Worm (Caenorhabditis elegans) whole organism, early embryonic: ENCODE data around the gene C53B4.3.

ENCODE experiments used
- F13C5.2 ChIP-seq: sonication (generic microtip); optimal IDR thresholded peaks from 2 replicates; lab custom pipeline; 2017; ENCODE audit warnings: mild to moderate bottlenecking, missing genetic modification characterization, inconsistent platforms, missing compliant biosample characterization
- ama-1 ChIP-seq: fragments of 150-350 bp; optimal IDR thresholded peaks from 2 replicates; lab custom pipeline; 2014
- pes-1 ChIP-seq: fragments of 200-800 bp; sonication (Bioruptor generic); IDR thresholded peaks from 2 replicates; pipeline ENCODE4 v1.3.6; 2022; ENCODE audit warnings: missing genetic modification reagents, missing genetic modification characterization, missing compliant biosample characterization

DNA sequence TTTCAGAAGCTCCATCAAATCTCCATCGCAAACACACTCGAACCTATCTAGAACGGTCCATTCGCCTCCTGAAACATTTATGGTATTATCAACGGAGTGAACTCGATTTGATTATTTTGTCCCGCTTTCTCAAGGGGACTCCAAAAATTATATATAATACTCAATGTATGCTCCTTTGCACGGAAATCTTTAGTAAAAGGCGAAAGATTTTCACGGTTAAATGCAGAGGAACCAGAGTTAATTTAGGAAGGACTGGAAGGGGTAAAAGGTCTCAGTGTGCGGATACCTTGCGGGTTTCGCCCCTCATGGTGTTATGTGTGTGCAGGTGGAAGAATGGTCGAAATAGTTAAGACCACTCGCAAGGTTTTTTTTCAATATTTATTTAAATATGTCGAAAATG lies 27.7 kb upstream of the C53B4.3 start:
- TF ChIP-seq F13C5.2 (tag; lab: Kevin White, UChicago) (no peak), ama-1 (lab: Kevin White, UChicago) (no peak), pes-1 (no peak)
